Fruit fly (Drosophila melanogaster) whole organism, pupa: ENCODE results near the gene robl37BC.

Experiments used
- CG34367 ChIP-seq: fragments of 200-800 bp; sonication (Bioruptor generic); optimal IDR thresholded peaks from 2 replicates; lab custom pipeline; 2018; ENCODE audit warnings: missing biosample characterization, mild to moderate bottlenecking, missing genetic modification characterization
- CG9948 ChIP-seq: fragments of 200-800 bp; sonication (Bioruptor generic); optimal IDR thresholded peaks from 2 replicates; lab custom pipeline; 2018; ENCODE audit warnings: missing biosample characterization, mild to moderate bottlenecking, missing genetic modification characterization, moderate library complexity

DNA sequence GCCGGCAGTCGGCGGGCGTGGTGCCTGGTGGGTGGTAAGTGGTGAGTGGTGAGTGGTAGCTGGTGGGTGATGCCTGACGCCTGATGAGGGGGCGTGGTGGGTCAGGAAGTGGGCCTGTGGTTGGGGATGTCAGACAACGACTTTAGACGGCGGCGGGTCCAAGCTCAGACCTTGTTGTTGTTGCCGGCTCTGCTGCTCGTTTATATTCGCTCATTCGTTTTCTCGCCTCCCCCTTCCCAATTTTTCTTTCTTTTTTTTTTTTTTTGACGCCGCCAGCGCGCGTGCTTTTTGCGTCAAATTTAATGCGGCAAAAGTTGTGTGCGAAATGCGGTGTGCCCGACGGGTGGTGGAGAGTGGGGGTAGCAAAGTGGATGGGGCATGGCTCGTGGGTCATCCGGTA, 9.0 kb downstream of the robl37BC start:
- no peak for TF ChIP-seq CG34367 (tag; lab: Kevin White, UChicago)
- TF ChIP-seq CG9948: no peak
